Fruit fly (Drosophila melanogaster) ovary, adult (tissue): ENCODE results near the gene CG7806.

Experiments used
- CG17801 ChIP-seq: fragments of 200-800 bp; optimal IDR thresholded peaks from 2 replicates; lab custom pipeline; 2019; ENCODE audit warnings: missing biosample characterization, mild to moderate bottlenecking, missing genetic modification characterization, moderate library complexity; ENCODE audit not compliant: partially characterized antibody

CG7806 gene

DNA sequence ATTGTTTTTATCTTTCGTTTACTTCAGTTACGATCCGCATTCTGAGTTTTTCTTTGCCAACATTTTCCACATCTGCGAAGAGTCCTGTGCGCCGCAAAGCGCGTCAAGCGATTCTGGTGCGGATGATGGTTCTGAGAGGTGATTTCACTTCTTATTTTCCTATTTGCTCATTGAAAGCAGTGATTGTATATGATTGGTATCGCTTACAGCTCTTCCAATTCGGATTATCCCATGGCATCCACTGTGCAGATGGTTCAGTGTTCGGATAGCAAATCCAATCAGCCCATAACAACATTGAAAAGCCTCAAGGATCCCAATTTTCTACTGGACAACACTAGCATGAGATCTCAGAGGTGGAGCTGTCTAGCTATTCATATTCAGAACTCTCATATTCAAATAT lies 6.6 kb upstream of the CG7806 start:
- TF ChIP-seq CG17801 (GFP tag; lab: Kevin White, UChicago) = no peak

DNA sequence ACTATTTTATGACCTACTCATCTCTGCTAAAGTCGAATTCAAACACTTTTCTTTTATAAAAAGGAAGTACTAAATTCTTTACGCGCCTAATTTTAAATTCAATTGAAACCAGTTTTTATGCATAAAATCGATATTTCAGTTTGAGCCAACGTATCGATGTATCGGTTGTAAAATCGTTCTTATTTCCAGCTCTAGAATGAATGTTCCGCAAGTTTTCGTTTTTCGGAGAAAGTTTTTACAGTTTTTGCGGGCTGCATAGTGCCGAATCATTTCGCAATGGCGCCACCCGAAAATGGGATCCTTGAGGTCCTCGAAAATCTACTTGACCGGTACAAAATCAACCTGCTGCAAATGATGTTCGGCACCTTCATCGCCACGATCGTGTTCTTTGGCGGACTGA lies 5.8 kb upstream of the CG7806 start, which contains the start of gene CG7840:
Gene CG7840 (plus strand): TSS at position 178 of the 400 bp plus-strand sequence.
- TF ChIP-seq CG17801 (GFP tag; lab: Kevin White, UChicago) = peak; percentile 33

DNA sequence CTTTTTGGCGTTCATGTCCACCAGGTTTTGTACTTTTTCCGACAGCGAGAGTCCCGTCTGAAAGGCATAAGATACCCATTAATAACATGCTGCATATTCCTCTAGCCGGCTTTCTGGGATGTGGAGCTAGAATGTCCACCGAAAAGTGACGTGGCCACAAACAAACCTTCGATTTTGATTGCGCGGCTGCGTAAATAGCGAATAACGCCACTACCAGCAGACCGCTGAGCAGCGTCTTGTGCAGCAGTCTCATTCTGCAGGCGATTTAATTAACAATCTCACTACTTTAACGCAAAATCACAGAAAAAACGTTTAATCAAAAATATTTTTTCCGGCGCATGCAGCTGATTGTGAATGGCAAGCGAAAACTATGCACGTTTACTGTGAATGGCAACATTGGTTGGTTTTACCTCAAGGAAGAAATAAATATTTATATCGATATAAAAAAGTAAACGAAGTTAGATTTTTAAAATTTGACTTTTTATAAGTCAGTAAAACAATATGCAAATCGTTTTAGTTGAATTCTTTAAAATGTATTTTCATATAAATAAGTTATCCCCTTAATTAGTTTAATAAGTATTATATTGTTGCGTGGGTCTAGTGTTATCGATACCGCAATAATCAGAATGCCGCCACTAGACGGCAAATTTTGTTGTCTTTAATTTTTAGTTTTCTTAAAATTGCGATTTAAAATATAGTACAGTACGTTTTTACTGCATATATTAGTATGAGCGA lies 3.2 kb upstream of the CG7806 start, which contains the start of the genes Ostgamma and Mettl14:
Gene Ostgamma (minus strand): TSS at position 376 of the 735 bp plus-strand sequence.
Gene Mettl14 (plus strand): TSS at position 611 of the 735 bp plus-strand sequence.
- peak; percentile 24 for TF ChIP-seq CG17801 (GFP tag; lab: Kevin White, UChicago)

DNA sequence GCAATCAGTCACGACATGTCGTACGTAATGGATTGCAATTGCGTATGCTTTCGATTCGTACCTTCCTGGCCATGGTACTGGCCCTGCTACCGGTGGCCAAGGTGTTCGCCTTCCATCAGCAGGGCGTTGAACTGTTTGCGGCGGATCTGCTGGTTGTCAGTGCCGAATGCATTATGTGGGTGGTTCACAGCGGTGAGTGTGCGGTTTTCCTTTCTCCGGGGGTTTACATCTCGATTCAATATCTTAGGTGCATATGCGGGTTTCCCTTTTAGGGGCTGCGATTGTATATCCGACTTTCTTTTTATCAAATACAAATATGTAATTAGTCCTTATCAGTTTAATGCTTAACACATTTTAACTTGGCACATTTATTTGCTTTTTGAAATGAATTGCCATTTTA lies 542 bp downstream of the CG7806 start:
- no peak for TF ChIP-seq CG17801 (GFP tag; lab: Kevin White, UChicago)

DNA sequence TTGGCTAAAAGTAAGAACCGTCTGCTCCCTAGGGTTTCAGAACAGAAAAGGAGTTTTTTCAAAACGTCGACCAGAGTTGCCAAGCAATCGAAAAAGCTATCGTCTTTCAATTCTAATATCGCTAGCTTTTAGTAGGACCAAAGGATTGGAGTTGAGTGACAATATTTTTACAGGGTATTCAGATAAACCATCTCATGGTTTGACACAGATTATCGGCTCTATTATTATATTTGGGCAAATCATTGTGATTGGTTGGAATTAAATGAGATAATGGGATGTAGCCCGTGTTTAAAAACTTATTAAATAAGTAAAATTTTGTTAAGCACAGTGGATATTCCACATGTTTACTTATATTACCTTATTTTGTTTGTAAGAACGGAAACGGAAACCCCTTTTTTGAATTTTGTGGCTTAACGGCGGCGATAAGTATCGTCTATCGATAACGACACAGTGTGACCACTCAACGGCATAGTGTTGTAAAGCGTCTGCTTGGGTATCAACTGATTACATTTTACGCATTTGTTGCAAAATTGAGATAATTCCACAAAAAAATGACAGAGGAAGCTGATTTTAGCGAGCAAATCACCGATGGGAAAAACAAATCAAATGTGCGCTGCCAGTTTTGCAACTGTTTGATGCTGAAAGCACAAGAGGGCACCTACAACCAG lies 8.8 kb downstream of the CG7806 start, which contains the start of the genes mtsh and strat:
Gene mtsh (minus strand): TSS at position 51 of the 668 bp plus-strand sequence.
Gene strat (plus strand): TSS at position 471 of the 668 bp plus-strand sequence.
- peak; percentile 69 for TF ChIP-seq CG17801 (GFP tag; lab: Kevin White, UChicago)

DNA sequence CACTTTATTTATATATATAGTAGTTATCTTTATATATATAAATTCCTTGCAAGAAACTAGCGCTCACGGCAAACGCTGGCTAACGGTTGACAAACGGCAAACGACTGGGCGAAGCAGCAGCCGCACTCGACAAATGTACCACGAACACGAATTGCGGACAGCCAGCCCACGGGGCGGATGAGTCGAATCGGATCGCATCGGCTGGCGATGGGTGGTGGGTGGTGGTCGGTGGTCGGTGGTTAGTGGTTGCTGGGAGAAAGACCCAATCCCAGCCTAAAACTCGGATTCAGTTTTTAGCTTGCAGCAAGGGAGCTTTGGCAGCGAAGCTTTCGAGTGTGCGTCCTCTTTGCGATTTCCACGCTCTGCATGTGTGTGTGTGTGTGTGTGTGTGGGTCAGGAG lies 14.0 kb downstream of the CG7806 start, which contains the start of gene CG7781:
Gene CG7781 (minus strand): TSS at position 260 of the 400 bp plus-strand sequence.
- no peak for TF ChIP-seq CG17801 (GFP tag; lab: Kevin White, UChicago)

DNA sequence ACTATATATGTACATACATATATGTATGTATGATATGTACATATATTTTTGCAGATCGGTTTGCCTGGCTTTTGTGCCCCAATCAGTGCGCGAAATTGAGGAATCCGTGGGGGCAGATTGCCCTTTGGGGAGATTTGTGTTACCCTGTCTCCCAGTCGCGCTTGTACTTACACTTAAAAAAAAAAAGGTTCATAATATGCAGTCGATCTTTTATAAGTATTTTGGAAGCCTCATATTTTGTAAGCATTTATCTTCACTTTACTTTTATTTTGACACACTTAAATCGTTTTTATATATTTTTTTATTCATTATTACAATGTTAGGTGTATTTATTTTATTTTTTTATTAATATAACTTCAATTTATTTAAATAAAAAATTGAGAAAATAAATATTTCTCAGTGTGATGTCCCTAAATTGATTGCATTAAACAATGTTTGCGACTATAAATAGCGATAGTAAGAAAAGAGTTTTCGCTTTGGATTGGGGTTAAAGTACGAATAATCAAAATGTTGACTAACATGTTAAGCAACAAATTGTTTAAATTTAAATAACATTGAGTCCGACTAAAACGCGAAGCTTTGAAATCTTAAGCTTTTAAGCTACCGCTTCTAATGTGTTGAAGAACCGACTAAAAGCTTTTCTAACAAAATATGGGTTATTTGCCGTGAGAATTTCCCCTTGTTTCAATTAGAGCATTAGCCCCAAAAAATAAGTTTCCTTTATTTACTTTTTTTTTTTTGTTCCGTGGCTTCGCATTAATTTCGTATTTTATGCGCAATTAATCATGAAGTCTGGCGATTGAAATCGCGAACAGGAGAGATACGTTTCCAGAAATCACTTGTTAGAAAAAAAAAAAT lies 15.4 kb downstream of the CG7806 start:
- no peak for TF ChIP-seq CG17801 (GFP tag; lab: Kevin White, UChicago)

DNA sequence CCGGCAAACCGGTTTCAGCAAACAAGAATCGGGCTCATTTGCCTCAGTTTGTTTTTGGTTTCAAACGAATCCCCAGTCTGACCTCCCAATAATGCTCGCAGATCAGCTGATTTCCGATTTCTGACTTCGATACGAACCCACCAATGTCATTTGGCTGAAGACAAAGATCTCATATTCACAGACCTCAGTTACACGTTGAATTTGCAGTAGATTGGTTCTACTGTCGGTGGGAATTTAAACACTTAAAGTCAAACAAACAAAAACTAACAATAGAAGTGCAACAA lies 16.0 kb downstream of the CG7806 start, which contains the start of gene CG14275:
Gene CG14275 (plus strand): TSS at position 185 of the 284 bp plus-strand sequence.
- no peak for TF ChIP-seq CG17801 (GFP tag; lab: Kevin White, UChicago)

DNA sequence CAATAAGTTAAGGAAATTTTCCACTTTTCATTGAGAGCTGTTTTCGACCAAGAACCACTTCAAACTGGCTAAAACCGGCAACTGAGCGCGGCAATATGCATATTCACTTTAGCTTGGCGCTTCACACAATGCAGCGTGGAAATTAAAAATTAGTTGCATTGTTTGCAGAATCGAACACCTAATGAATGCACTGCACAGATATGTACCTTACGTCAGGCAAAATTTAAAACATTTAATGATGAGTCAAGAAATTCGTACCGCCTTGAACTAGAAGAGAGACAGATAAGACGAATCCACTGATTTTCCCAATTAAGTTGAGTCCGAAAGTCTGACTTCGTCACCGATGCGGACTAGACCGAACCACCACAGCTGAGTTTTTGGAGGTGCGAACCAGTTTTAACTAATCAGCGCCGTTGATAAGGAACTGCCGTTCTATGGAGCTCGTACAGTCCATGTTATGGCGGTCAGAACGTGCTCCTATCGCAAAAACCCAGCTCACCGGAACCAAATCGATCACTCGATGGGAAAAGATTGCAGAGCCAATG lies 16.7 kb downstream of the CG7806 start:
- TF ChIP-seq CG17801 (GFP tag; lab: Kevin White, UChicago) = no peak

DNA sequence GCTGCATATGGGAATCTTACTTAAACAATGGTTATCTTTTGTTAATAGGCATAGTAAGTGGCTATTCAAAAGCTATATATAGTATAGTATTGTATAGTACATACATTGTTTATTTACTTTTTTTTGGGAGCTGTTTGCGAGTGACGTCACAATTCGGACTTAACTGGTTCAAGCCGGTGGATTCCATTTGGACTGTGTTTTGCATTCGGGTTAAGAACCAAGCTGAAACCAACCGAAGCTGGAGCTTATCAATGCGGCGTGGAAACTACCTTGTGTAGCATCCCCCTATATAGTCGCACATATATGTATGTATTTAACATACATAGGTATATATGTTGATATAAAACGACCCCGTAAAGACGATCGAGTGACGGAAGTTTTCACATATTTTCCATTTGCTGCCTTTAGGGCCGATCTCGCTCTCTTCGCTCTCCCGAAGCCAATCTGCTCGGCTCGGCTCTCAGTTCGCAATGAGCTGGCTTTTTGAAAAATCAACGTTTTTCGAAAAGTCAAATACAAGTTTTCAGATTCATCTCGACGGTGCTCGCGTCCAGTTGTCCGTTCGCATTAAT lies 17.4 kb downstream of the CG7806 start:
- no peak for TF ChIP-seq CG17801 (GFP tag; lab: Kevin White, UChicago)

DNA sequence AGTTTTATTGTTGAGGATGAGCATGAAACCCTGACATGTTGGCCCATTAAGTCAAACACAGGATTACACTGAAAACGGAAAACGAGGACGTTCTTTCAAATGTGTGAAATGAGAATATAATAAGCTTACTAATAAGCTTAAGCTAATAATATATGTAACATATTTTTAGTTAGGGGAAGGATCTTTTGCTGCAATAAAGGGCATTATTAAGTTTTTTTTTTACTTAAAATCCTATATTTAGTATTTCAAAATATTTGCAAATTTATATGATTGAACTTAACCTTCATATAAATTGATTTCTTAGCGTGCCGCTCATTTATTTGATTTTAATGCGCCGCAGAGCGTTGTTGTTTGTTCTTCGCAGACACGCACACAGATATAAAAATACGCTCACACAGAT lies 22.0 kb downstream of the CG7806 start:
- no peak for TF ChIP-seq CG17801 (GFP tag; lab: Kevin White, UChicago)

DNA sequence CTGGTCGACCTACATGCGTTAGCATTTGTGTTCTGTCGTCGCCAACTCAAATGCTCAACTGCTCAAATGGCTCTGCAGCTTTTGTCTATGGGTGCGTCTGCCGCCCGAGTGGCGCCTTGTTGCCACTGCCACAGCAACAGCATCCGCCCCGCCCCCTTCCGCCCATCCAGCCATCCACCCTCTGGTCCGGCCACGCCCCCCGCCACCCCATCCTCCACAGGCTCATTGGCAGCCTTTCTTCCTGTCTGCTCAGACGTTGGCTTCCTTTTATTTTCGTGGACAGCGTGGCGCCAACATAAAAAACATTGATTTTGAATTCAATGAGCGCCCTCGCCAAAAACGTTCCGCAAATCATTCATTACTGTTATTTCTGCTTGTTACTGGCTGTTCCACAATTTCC lies 22.4 kb downstream of the CG7806 start:
- TF ChIP-seq CG17801 (GFP tag; lab: Kevin White, UChicago) = no peak

DNA sequence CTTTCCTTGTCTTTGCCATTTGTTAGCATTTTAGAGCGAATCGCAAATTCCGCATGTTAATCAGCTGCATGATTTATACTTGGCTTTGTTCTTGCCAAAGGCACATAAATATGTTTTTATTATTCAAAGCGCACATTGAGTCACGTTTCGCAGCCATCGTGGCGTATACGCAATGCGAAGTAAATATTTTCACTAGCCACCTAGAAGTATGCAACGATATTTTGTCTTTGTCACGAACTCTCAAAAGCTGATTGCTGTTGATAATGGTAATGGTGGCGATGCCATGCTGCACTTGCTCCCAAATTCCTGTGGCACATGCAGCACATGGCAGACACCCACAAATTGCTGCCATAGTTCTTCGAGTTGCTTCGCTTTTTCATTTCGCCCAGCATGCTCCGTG lies 23.5 kb downstream of the CG7806 start:
- no peak for TF ChIP-seq CG17801 (GFP tag; lab: Kevin White, UChicago)

DNA sequence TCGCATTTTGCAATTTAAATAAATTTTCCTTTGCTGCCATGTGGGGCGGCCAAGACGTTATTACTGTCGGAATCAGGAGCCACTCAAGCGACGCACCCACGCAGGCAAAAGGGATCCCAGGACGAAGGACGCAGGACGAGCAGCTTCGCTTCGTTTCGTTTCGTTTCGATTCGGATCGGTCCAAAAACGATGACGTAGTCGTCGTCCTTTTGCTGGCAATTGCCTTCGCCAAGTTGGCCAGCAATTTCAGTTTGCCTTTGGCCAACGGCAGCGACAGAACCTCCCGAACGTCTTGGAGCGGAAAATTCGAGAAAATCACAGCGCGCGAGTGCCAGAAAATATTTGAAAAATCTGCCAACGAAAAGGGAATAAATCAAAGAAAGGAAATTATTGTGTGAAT lies 26.8 kb downstream of the CG7806 start, which contains the start of gene witty:
Gene witty (plus strand): TSS at position 249 of the 400 bp plus-strand sequence.
- TF ChIP-seq CG17801 (GFP tag; lab: Kevin White, UChicago) = no peak
